Worm (Caenorhabditis elegans) whole organism, young adult: ENCODE data around the gene pkg-2.

ENCODE experiments used
- C17E4.6 ChIP-seq: fragments of 200-800 bp; sonication (Bioruptor generic); IDR thresholded peaks from 2 replicates; pipeline ENCODE4 v1.3.6; 2022; ENCODE audit warnings: missing genetic modification reagents, missing genetic modification characterization, missing compliant biosample characterization
- F39B2.1 ChIP-seq: fragments of 200-800 bp; sonication (Bioruptor generic); IDR thresholded peaks from 2 replicates; pipeline ENCODE4 v1.3.6; 2022; ENCODE audit warnings: missing genetic modification reagents, missing genetic modification characterization, missing compliant biosample characterization
- Y53F4B.3 ChIP-seq: fragments of 200-800 bp; sonication (Bioruptor generic); IDR thresholded peaks from 2 replicates; pipeline ENCODE4 v1.3.6; 2022; ENCODE audit warnings: missing genetic modification reagents, missing genetic modification characterization, missing compliant biosample characterization
- ZK185.1 ChIP-seq: sonication (generic microtip); optimal IDR thresholded peaks from 2 replicates; lab custom pipeline; 2016; ENCODE audit warnings: mild to moderate bottlenecking, missing genetic modification characterization, missing compliant biosample characterization; ENCODE audit not compliant: poor library complexity, severe bottlenecking
- attf-6 ChIP-seq: fragments of 200-800 bp; sonication (Bioruptor generic); IDR thresholded peaks from 2 replicates; pipeline ENCODE4 v1.3.6; 2022; ENCODE audit warnings: missing genetic modification reagents, missing genetic modification characterization, missing compliant biosample characterization
- bed-2 ChIP-seq: fragments of 200-800 bp; sonication (Bioruptor generic); IDR thresholded peaks from 2 replicates; pipeline ENCODE4 v1.3.6; 2022; ENCODE audit warnings: missing genetic modification reagents, missing genetic modification characterization, missing compliant biosample characterization
- cebp-2 ChIP-seq: fragments of 200-800 bp; sonication (Bioruptor generic); IDR thresholded peaks from 2 replicates; pipeline ENCODE4 v1.3.6; 2022; ENCODE audit warnings: missing genetic modification characterization, missing compliant biosample characterization
- ceh-27 ChIP-seq: fragments of 200-800 bp; sonication (Bioruptor generic); optimal IDR thresholded peaks from 2 replicates; lab custom pipeline; 2018; ENCODE audit warnings: mild to moderate bottlenecking, missing genetic modification characterization, moderate library complexity, missing compliant biosample characterization
- ceh-79 ChIP-seq: sonication (generic microtip); optimal IDR thresholded peaks from 2 replicates; lab custom pipeline; 2017; ENCODE audit warnings: mild to moderate bottlenecking, missing genetic modification characterization, missing compliant biosample characterization
- ceh-91 ChIP-seq: fragments of 200-800 bp; sonication (Bioruptor generic); IDR thresholded peaks from 2 replicates; pipeline ENCODE4 v1.3.6; 2022; ENCODE audit warnings: missing genetic modification reagents, missing genetic modification characterization, missing compliant biosample characterization
- die-1 ChIP-seq: sonication (generic microtip); optimal IDR thresholded peaks from 2 replicates; lab custom pipeline; 2016; ENCODE audit warnings: missing genotype, mild to moderate bottlenecking, missing genetic modification characterization, missing compliant biosample characterization
- dox-1 ChIP-seq: fragments of 200-800 bp; sonication (Bioruptor generic); IDR thresholded peaks from 2 replicates; pipeline ENCODE4 v1.3.6; 2022; ENCODE audit warnings: missing genetic modification reagents, missing genetic modification characterization, missing compliant biosample characterization
- dpl-1 ChIP-seq: fragments of 150-350 bp; optimal IDR thresholded peaks from 2 replicates; lab custom pipeline; 2014; ENCODE audit warnings: missing biosample characterization, missing genetic modification reagents, missing genetic modification characterization
- egrh-3 ChIP-seq: fragments of 200-800 bp; sonication (Bioruptor generic); IDR thresholded peaks from 2 replicates; pipeline ENCODE4 v1.3.6; 2022; ENCODE audit warnings: missing genetic modification reagents, missing genetic modification characterization, missing compliant biosample characterization
- ekl-4 ChIP-seq: fragments of 200-800 bp; sonication (Bioruptor generic); IDR thresholded peaks from 2 replicates; pipeline ENCODE4 v1.3.6; 2022; ENCODE audit warnings: missing genetic modification reagents, missing genetic modification characterization, missing compliant biosample characterization
- fkh-3 ChIP-seq: sonication (generic microtip); optimal IDR thresholded peaks from 2 replicates; lab custom pipeline; 2016; ENCODE audit warnings: mild to moderate bottlenecking, missing genetic modification characterization, missing compliant biosample characterization
- gei-17 ChIP-seq: fragments of 200-800 bp; sonication (Bioruptor generic); optimal IDR thresholded peaks from 2 replicates; lab custom pipeline; 2018; ENCODE audit warnings: mild to moderate bottlenecking, missing genetic modification characterization, missing compliant biosample characterization
- hlh-12 ChIP-seq: sonication (generic microtip); optimal IDR thresholded peaks from 2 replicates; lab custom pipeline; 2016; ENCODE audit warnings: missing genetic modification characterization, missing compliant biosample characterization
- hmg-20 ChIP-seq: fragments of 200-800 bp; sonication (Bioruptor generic); IDR thresholded peaks from 2 replicates; pipeline ENCODE4 v1.3.6; 2022; ENCODE audit warnings: missing genetic modification reagents, missing genetic modification characterization, missing compliant biosample characterization
- lag-1 ChIP-seq: fragments of 200-800 bp; sonication (Bioruptor generic); IDR thresholded peaks from 2 replicates; pipeline ENCODE4 v1.3.6; 2022; ENCODE audit warnings: missing genetic modification reagents, missing genetic modification characterization, missing compliant biosample characterization
- let-526 ChIP-seq: fragments of 200-800 bp; sonication (Bioruptor generic); IDR thresholded peaks from 2 replicates; pipeline ENCODE4 v1.3.6; 2022; ENCODE audit warnings: missing genetic modification reagents, missing genetic modification characterization, missing compliant biosample characterization
- let-607 ChIP-seq, 2 experiments: fragments of 200-800 bp in 1 of 2; sonication (Bioruptor generic) in 1 of 2; sonication (generic microtip) in 1 of 2; optimal IDR thresholded peaks; 2 replicates each; lab custom pipeline; 2016 to 2018; ENCODE audit warnings: mild to moderate bottlenecking in 2 of 2, missing compliant biosample characterization in 2 of 2, missing genetic modification characterization in 2 of 2, moderate library complexity in 2 of 2, missing genotype in 1 of 2
- lin-54 ChIP-seq: fragments of 200-800 bp; sonication (Bioruptor generic); optimal IDR thresholded peaks from 2 replicates; lab custom pipeline; 2018; ENCODE audit warnings: mild to moderate bottlenecking, missing genetic modification characterization, missing compliant biosample characterization
- lir-1 ChIP-seq: fragments of 200-800 bp; sonication (Bioruptor generic); conservative IDR thresholded peaks from 2 replicates; pipeline ENCODE4 v1.3.6; 2022; ENCODE audit warnings: missing genetic modification reagents, missing genetic modification characterization, missing compliant biosample characterization
- lsl-1 ChIP-seq: fragments of 200-800 bp; sonication (Bioruptor generic); optimal IDR thresholded peaks from 2 replicates; lab custom pipeline; 2018; ENCODE audit warnings: mild to moderate bottlenecking, missing genetic modification characterization, moderate library complexity, missing compliant biosample characterization
- madf-6 ChIP-seq: fragments of 200-800 bp; sonication (Bioruptor generic); IDR thresholded peaks from 2 replicates; pipeline ENCODE4 v1.3.6; 2022; ENCODE audit warnings: missing genetic modification reagents, missing genetic modification characterization, missing compliant biosample characterization
- mcd-1 ChIP-seq: fragments of 200-800 bp; sonication (Bioruptor generic); IDR thresholded peaks from 2 replicates; pipeline ENCODE4 v1.3.6; 2022; ENCODE audit warnings: missing genetic modification reagents, missing genetic modification characterization, missing compliant biosample characterization
- nhr-120 ChIP-seq: fragments of 200-800 bp; sonication (Bioruptor generic); IDR thresholded peaks from 2 replicates; pipeline ENCODE4 v1.3.6; 2022; ENCODE audit warnings: missing genetic modification characterization, missing compliant biosample characterization
- nhr-27 ChIP-seq: fragments of 200-800 bp; sonication (Bioruptor generic); optimal IDR thresholded peaks from 2 replicates; lab custom pipeline; 2018; ENCODE audit warnings: mild to moderate bottlenecking, missing genetic modification characterization, moderate library complexity, missing compliant biosample characterization
- nhr-80 ChIP-seq: sonication (generic microtip); optimal IDR thresholded peaks from 2 replicates; lab custom pipeline; 2016; ENCODE audit warnings: missing genetic modification characterization, missing compliant biosample characterization
- pbrm-1 ChIP-seq: fragments of 200-800 bp; sonication (Bioruptor generic); IDR thresholded peaks from 2 replicates; pipeline ENCODE4 v1.3.6; 2022; ENCODE audit warnings: missing genetic modification reagents, missing genetic modification characterization, missing compliant biosample characterization
- rcor-1 ChIP-seq: fragments of 200-800 bp; sonication (Bioruptor generic); IDR thresholded peaks from 2 replicates; pipeline ENCODE4 v1.3.6; 2022; ENCODE audit warnings: missing genetic modification reagents, missing genetic modification characterization, missing compliant biosample characterization
- rec-8 ChIP-seq, 2 experiments: sonication (generic microtip); optimal IDR thresholded peaks; 2 replicates each; lab custom pipeline; 2016; ENCODE audit warnings: mild to moderate bottlenecking in 2 of 2, missing genetic modification characterization in 2 of 2, missing genetic modification reagents in 2 of 2, missing genotype in 2 of 2, missing biosample characterization in 1 of 2, missing compliant biosample characterization in 1 of 2, moderate library complexity in 1 of 2
- rpc-1 ChIP-seq, 2 experiments: fragments of 150-350 bp in 1 of 2; sonication (generic microtip) in 1 of 2; optimal IDR thresholded peaks; 2 replicates each; lab custom pipeline; 2014 to 2018; ENCODE audit warnings: missing biosample characterization in 1 of 2, missing genetic modification characterization in 1 of 2, missing genetic modification reagents in 1 of 2, missing genotype in 1 of 2
- sdz-38 ChIP-seq: sonication (generic microtip); optimal IDR thresholded peaks from 2 replicates; lab custom pipeline; 2016; ENCODE audit warnings: missing genotype, missing genetic modification characterization, missing compliant biosample characterization
- snpc-1.1 ChIP-seq: sonication (generic microtip); optimal IDR thresholded peaks from 2 replicates; lab custom pipeline; 2017; ENCODE audit warnings: missing genetic modification characterization, mild to moderate bottlenecking, missing compliant biosample characterization, antibody characterized with exemption, moderate library complexity, missing genotype, missing genetic modification reagents; ENCODE audit not compliant: insufficient read depth
- tbp1 ChIP-seq: fragments of 200-800 bp; sonication (Bioruptor generic); optimal IDR thresholded peaks from 2 replicates; lab custom pipeline; 2018; ENCODE audit warnings: mild to moderate bottlenecking, missing genetic modification characterization, missing compliant biosample characterization
- tlf-1 ChIP-seq: fragments of 200-800 bp; sonication (Bioruptor generic); optimal IDR thresholded peaks from 2 replicates; lab custom pipeline; 2018; ENCODE audit warnings: mild to moderate bottlenecking, missing genetic modification characterization, missing compliant biosample characterization
- unc-62 ChIP-seq: fragments of 150-350 bp; optimal IDR thresholded peaks from 2 replicates; lab custom pipeline; 2014; ENCODE audit warnings: missing biosample characterization, missing genetic modification reagents, missing genetic modification characterization
- xnd-1 ChIP-seq: sonication (generic microtip); optimal IDR thresholded peaks from 2 replicates; lab custom pipeline; 2016; ENCODE audit warnings: missing genotype, missing genetic modification reagents, missing genetic modification characterization, missing compliant biosample characterization
- zfh-2 ChIP-seq: fragments of 200-800 bp; sonication (Bioruptor generic); conservative IDR thresholded peaks from 2 replicates; pipeline ENCODE4 v1.3.6; 2022; ENCODE audit warnings: missing genetic modification reagents, missing genetic modification characterization, missing compliant biosample characterization
- ztf-18 ChIP-seq: sonication (generic microtip); optimal IDR thresholded peaks from 2 replicates; lab custom pipeline; 2016; ENCODE audit warnings: missing genotype, mild to moderate bottlenecking, missing genetic modification characterization, missing compliant biosample characterization
- ztf-25 ChIP-seq: fragments of 200-800 bp; sonication (Bioruptor generic); IDR thresholded peaks from 2 replicates; pipeline ENCODE4 v1.3.6; 2022; ENCODE audit warnings: missing genetic modification reagents, missing genetic modification characterization, missing compliant biosample characterization
- ztf-26 ChIP-seq: sonication (generic microtip); optimal IDR thresholded peaks from 2 replicates; lab custom pipeline; 2017; ENCODE audit warnings: missing genetic modification characterization, missing compliant biosample characterization
- ztf-28 ChIP-seq: fragments of 200-800 bp; sonication (Bioruptor generic); IDR thresholded peaks from 2 replicates; pipeline ENCODE4 v1.3.6; 2022; ENCODE audit warnings: missing genetic modification reagents, missing genetic modification characterization, missing compliant biosample characterization

pkg-2 gene

DNA sequence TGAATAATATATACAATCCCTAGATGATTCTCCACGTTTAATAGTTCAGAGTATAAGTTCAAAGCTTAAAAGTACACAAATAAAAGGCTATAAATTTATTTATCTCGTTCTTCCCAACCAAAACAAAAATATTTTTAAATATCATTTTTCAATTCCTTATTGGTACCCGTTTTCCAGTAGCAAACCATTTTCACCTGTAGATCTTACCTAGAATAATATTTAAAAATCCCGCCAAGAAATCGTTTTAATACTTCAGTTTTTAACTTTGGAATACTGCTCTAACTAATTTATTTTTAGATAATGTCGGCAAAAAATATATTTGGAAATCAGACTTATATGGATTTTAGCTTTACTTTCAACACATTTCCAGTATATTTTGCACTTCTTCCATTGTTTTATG lies 28.5 kb upstream of the pkg-2 start, which contains the start of gene sru-7:
TSS of gene sru-7 (plus strand) at position 301 of the 400 bp plus-strand sequence.
- no peak for TF ChIP-seq rcor-1 (GFP tag; lab: Robert Waterston, UW)
- TF ChIP-seq hmg-20 (GFP tag; lab: Robert Waterston, UW) = no peak
- TF ChIP-seq egrh-3 (GFP tag; lab: Robert Waterston, UW) = no peak

DNA sequence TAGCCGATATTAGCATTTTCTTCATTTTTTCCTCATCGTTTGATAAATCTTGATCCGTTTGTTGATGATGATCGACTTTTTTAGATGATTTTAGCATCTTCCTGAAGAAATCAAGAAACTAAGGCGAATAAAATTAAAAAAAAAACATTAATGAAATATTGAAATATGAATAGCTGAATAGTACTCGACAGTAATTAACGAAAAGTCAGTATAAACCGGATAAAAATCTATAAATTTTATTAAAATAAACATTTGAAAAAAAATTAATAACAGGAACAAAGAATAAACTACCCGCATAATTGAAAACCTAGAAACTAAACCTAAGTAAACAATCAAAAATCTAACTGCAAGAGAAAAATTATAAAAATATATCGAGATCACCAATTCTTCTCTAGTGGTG lies 24.4 kb upstream of the pkg-2 start, which contains the start of gene C28C12.12:
TSS of gene C28C12.12 (minus strand) at position 101 of the 400 bp plus-strand sequence.
- TF ChIP-seq hlh-12 (tag; lab: Kevin White, UChicago) (no peak), die-1 (tag; lab: Kevin White, UChicago) (no peak), lag-1 (GFP tag; lab: Robert Waterston, UW) (no peak), nhr-80 (no peak), C17E4.6 (no peak), let-526 (GFP tag; lab: Robert Waterston, UW) (no peak), attf-6 (no peak), sdz-38 (tag; lab: Kevin White, UChicago) (no peak), madf-6 (GFP tag; lab: Robert Waterston, UW) (no peak), ztf-25 (GFP tag; lab: Robert Waterston, UW) (no peak), xnd-1 (no peak), ztf-26 (tag; lab: Kevin White, UChicago) (no peak), lir-1 (no peak), dox-1 (GFP tag; lab: Robert Waterston, UW) (no peak), rpc-1 (optimal IDR thresholded peaks at IDR 0.05; lab: Kevin White, UChicago) (no peak), rpc-1 (tag; optimal IDR thresholded peaks at IDR 0.05; lab: Kevin White, UChicago) (no peak), pbrm-1 (no peak), ztf-18 (tag; lab: Kevin White, UChicago) (no peak), tlf-1 (GFP tag; lab: Kevin White, UChicago) (no peak), F39B2.1 (GFP tag; lab: Robert Waterston, UW) (no peak), nhr-27 (no peak)

DNA sequence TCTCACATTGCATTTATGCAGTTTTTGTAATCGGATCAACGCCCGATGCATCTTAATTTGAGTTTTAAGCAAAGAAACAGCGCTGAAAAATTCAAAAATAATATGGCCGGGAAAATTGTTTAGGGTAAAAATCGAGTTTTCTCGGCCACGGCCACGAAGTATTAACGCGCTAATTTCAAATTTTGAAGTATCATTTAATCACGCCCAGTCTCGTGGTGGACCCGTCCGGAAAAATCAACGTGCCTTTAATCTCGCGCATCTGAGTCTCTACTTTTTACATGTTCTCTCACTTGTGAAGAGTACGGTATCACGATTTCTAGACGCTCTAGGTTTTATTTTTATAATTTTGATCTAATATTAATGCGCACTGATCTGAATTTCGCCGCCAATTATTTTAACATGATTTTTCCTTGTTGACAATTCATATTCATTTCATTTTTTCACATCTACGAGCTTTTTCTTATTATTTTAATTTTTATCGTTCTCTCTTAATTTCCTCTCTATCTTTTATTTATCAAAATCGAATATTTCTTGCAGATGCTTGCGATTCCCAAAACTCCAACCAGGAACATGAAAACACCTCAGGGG lies 21.8 kb upstream of the pkg-2 start, which contains the start of the genes acdh-13 and mesp-1:
TSS of gene acdh-13 (minus strand) at position 51 of the 588 bp plus-strand sequence.
TSS of gene mesp-1 (plus strand) at position 538 of the 588 bp plus-strand sequence.
- TF ChIP-seq ceh-91 (GFP tag; lab: Robert Waterston, UW) (peak; percentile 90), rec-8 (tag; optimal IDR thresholded peaks at IDR 0.05; lab: Kevin White, UChicago) (peak; percentile 25 to 28), fkh-3 (tag; lab: Kevin White, UChicago) (no peak), lsl-1 (GFP tag; lab: Kevin White, UChicago) (peak; percentile 90), lir-1 (peak; percentile 57; the same call in 1 of the 2 replicates), tbp1 (peak; percentile 59), ekl-4 (GFP tag; lab: Robert Waterston, UW) (peak; percentile 74), ceh-27 (GFP tag; lab: Kevin White, UChicago) (peak; percentile 21), nhr-120 (GFP tag; lab: Robert Waterston, UW) (no peak), dox-1 (GFP tag; lab: Robert Waterston, UW) (peak; percentile 92), cebp-2 (GFP tag; lab: Robert Waterston, UW) (no peak), ztf-25 (GFP tag; lab: Robert Waterston, UW) (0 out of 2 replicates have a peak, but pooled peaks have one; percentile 44), ZK185.1 (tag; lab: Kevin White, UChicago) (peak; percentile 65), Y53F4B.3 (no peak), attf-6 (peak; percentile 77; the same call in 1 of the 2 replicates), let-607 (tag; optimal IDR thresholded peaks at IDR 0.05; lab: Kevin White, UChicago) (no peak), ztf-28 (GFP tag; lab: Robert Waterston, UW) (peak; percentile 84), gei-17 (GFP tag; lab: Kevin White, UChicago) (no peak), bed-2 (GFP tag; lab: Robert Waterston, UW) (peak; percentile 71; the same call in 1 of the 2 replicates), lin-54 (GFP tag; lab: Kevin White, UChicago) (peak; percentile 95), snpc-1.1 (tag; lab: Kevin White, UChicago) (peak; percentile 40), unc-62 (GFP tag; lab: Kevin White, UChicago) (no peak), mcd-1 (GFP tag; lab: Robert Waterston, UW) (peak; percentile 58), zfh-2 (GFP tag; lab: Robert Waterston, UW) (no peak), dpl-1 (GFP tag; lab: Kevin White, UChicago) (peak; percentile 80), ceh-79 (tag; lab: Kevin White, UChicago) (no peak)
